Worm (Caenorhabditis elegans) whole organism, L4/young adult: ENCODE data around the gene Y60C6A.3.

Experiments used
- W03F9.2 ChIP-seq: fragments of 150-350 bp; optimal IDR thresholded peaks from 2 replicates; lab custom pipeline; 2014; ENCODE audit warnings: missing biosample characterization, missing genetic modification characterization
- dao-5 ChIP-seq: sonication (generic microtip); optimal IDR thresholded peaks from 2 replicates; lab custom pipeline; 2016; ENCODE audit warnings: missing genotype, missing genetic modification characterization, moderate library complexity, missing compliant biosample characterization
- him-1 ChIP-seq: sonication (generic microtip); optimal IDR thresholded peaks from 2 replicates; lab custom pipeline; 2016; ENCODE audit warnings: missing genotype, missing genetic modification reagents, missing genetic modification characterization, missing compliant biosample characterization

DNA sequence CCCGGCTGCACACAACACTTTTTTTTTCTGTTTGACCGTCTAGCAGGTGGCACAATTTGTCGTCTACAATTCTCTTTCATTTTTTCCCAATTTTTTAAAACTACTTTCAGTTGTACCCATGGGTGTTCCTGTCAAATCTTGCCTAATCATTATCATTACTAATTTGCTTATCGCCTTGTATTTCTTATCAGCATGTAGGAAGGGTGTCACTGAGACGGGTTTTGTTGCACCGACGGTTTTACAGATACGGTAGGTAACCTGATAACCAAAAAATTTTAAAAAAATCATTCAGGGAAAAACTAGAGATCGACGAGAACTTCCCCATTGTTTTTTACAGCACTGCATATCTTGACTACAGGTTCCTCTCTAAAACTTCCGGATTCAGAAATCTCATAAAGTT, 47.9 kb upstream of the Y60C6A.3 start, which contains the start of gene F39G3.2:
- no peak for TF ChIP-seq him-1 (tag; lab: Kevin White, UChicago)
- TF ChIP-seq W03F9.2 = no peak
- no peak for TF ChIP-seq dao-5 (tag; lab: Kevin White, UChicago)
